Fruit fly (Drosophila melanogaster) whole organism, adult: ENCODE results near the gene SPARC.

Experiments used
- CG11617 ChIP-seq: fragments of 200-800 bp; sonication (Bioruptor generic); optimal IDR thresholded peaks from 2 replicates; lab custom pipeline; 2017; ENCODE audit warnings: mild to moderate bottlenecking, missing biosample characterization, missing genetic modification reagents, missing genetic modification characterization
- CG12768 ChIP-seq: fragments of 200-800 bp; sonication (Bioruptor generic); optimal IDR thresholded peaks from 2 replicates; lab custom pipeline; 2017; ENCODE audit warnings: missing biosample characterization, missing genetic modification characterization, mild to moderate bottlenecking, moderate library complexity, missing genetic modification reagents
- CG14711 ChIP-seq: fragments of 200-800 bp; sonication (Bioruptor generic); optimal IDR thresholded peaks from 2 replicates; lab custom pipeline; 2018; ENCODE audit warnings: missing biosample characterization, mild to moderate bottlenecking, missing genetic modification characterization, moderate library complexity
- CG5204 ChIP-seq: fragments of 200-800 bp; sonication (Bioruptor generic); optimal IDR thresholded peaks from 2 replicates; lab custom pipeline; 2016; ENCODE audit warnings: missing biosample characterization, missing genetic modification characterization
- CG7101 ChIP-seq: fragments of 200-800 bp; sonication (Bioruptor generic); optimal IDR thresholded peaks from 2 replicates; lab custom pipeline; 2018; ENCODE audit warnings: missing biosample characterization, mild to moderate bottlenecking, missing genetic modification characterization, moderate library complexity
- Clk ChIP-seq: fragments of 200-800 bp; sonication (Bioruptor generic); optimal IDR thresholded peaks from 2 replicates; lab custom pipeline; 2017; ENCODE audit warnings: missing biosample characterization, missing genetic modification characterization
- Crg-1 ChIP-seq: fragments of 200-800 bp; sonication (Bioruptor generic); optimal IDR thresholded peaks from 2 replicates; lab custom pipeline; 2016; ENCODE audit warnings: missing biosample characterization, missing genetic modification characterization
- kay ChIP-seq: fragments of 200-800 bp; sonication (Bioruptor generic); peaks from one replicate; lab custom pipeline; 2016; ENCODE audit warnings: missing biosample characterization, missing genetic modification characterization, borderline replicate concordance
- tj ChIP-seq: fragments of 200-800 bp; sonication (Bioruptor generic); optimal IDR thresholded peaks from 3 replicates; lab custom pipeline; 2017; ENCODE audit warnings: missing biosample characterization, mild to moderate bottlenecking, missing genetic modification characterization, moderate library complexity

- TF ChIP-seq CG7101 (tag; lab: Kevin White, UChicago): no peak
- TF ChIP-seq kay (GFP tag; lab: Kevin White, UChicago): no peak
- no peak for TF ChIP-seq Clk (GFP tag; lab: Kevin White, UChicago)
- no peak for TF ChIP-seq CG5204 (GFP tag; lab: Kevin White, UChicago)
- no peak for TF ChIP-seq CG14711 (tag; lab: Kevin White, UChicago)
- TF ChIP-seq tj (GFP tag; lab: Kevin White, UChicago): no peak
- TF ChIP-seq CG11617 (GFP tag; lab: Kevin White, UChicago): no peak
- no peak for TF ChIP-seq CG12768 (GFP tag; lab: Kevin White, UChicago)
- TF ChIP-seq Crg-1 (GFP tag; lab: Kevin White, UChicago): no peak
These were observed 47.1 kb upstream of the SPARC start for dm6 chr3R:26918857-26919256.
